Fruit fly (Drosophila melanogaster) whole organism, embryonic: ENCODE data around the gene CG12702.

Experiments
- Asciz ChIP-seq: fragments of 200-800 bp; sonication (Bioruptor generic); optimal IDR thresholded peaks from 2 replicates; lab custom pipeline; 2017; ENCODE audit warnings: missing biosample characterization, mild to moderate bottlenecking, missing genetic modification characterization, missing genetic modification reagents
- Atf6 ChIP-seq: fragments of 200-800 bp; sonication (Bioruptor generic); IDR thresholded peaks from 2 replicates; pipeline ENCODE4 v1.3.6; 2022; ENCODE audit warnings: missing biosample characterization, missing genetic modification characterization
- CG11504 ChIP-seq: fragments of 200-800 bp; sonication (Bioruptor generic); optimal IDR thresholded peaks from 3 replicates; lab custom pipeline; 2019; ENCODE audit warnings: missing biosample characterization, mild to moderate bottlenecking, missing genetic modification characterization, moderate library complexity
- CG1233 ChIP-seq: fragments of 200-800 bp; sonication (Bioruptor generic); optimal IDR thresholded peaks from 4 replicates; lab custom pipeline; 2018; ENCODE audit warnings: missing biosample characterization, mild to moderate bottlenecking, missing genetic modification characterization
- CG14667 ChIP-seq: fragments of 200-800 bp; sonication (Bioruptor generic); IDR thresholded peaks from 2 replicates; pipeline ENCODE4 v1.3.6; 2022; ENCODE audit warnings: missing biosample characterization, missing genetic modification characterization
- CG14965 ChIP-seq: fragments of 200-800 bp; sonication (Bioruptor generic); optimal IDR thresholded peaks from 2 replicates; lab custom pipeline; 2016; ENCODE audit warnings: missing biosample characterization, missing genetic modification characterization, borderline replicate concordance
- CG15269 ChIP-seq: fragments of 200-800 bp; sonication (Bioruptor generic); optimal IDR thresholded peaks from 2 replicates; lab custom pipeline; 2018; ENCODE audit warnings: missing biosample characterization, mild to moderate bottlenecking, missing genetic modification characterization, moderate library complexity
- CG1529 ChIP-seq: fragments of 200-800 bp; sonication (Bioruptor generic); optimal IDR thresholded peaks from 3 replicates; lab custom pipeline; 2018; ENCODE audit warnings: missing biosample characterization, missing genetic modification characterization
- CG1603 ChIP-seq: fragments of 200-800 bp; sonication (Bioruptor generic); optimal IDR thresholded peaks from 2 replicates; lab custom pipeline; 2019; ENCODE audit warnings: missing biosample characterization, mild to moderate bottlenecking, missing genetic modification characterization, moderate library complexity
- CG17359 ChIP-seq: fragments of 200-800 bp; sonication (Bioruptor generic); optimal IDR thresholded peaks from 3 replicates; lab custom pipeline; 2018; ENCODE audit warnings: missing biosample characterization, mild to moderate bottlenecking, missing genetic modification characterization, moderate library complexity
- CG17361 ChIP-seq: fragments of 200-800 bp; sonication (Bioruptor generic); IDR thresholded peaks from 3 replicates; pipeline ENCODE4 v1.3.6; 2022; ENCODE audit warnings: missing biosample characterization, missing genetic modification characterization
- CG17385 ChIP-seq: fragments of 200-800 bp; sonication (Bioruptor generic); optimal IDR thresholded peaks from 3 replicates; lab custom pipeline; 2018; ENCODE audit warnings: missing biosample characterization, mild to moderate bottlenecking, missing genetic modification characterization
- CG17612 ChIP-seq: fragments of 200-800 bp; sonication (Bioruptor generic); IDR thresholded peaks from 2 replicates; pipeline ENCODE4 v1.3.6; 2022; ENCODE audit warnings: missing biosample characterization, missing genetic modification characterization
- CG2120 ChIP-seq: fragments of 200-800 bp; sonication (Bioruptor generic); optimal IDR thresholded peaks from 3 replicates; lab custom pipeline; 2016; ENCODE audit warnings: missing biosample characterization, missing genetic modification characterization
- CG31388 ChIP-seq: fragments of 200-800 bp; sonication (Bioruptor generic); optimal IDR thresholded peaks from 2 replicates; lab custom pipeline; 2016; ENCODE audit warnings: missing biosample characterization, missing genetic modification characterization
- CG33557 ChIP-seq: fragments of 200-800 bp; sonication (Bioruptor generic); optimal IDR thresholded peaks from 2 replicates; lab custom pipeline; 2019; ENCODE audit warnings: missing biosample characterization, mild to moderate bottlenecking, missing genetic modification characterization, moderate library complexity
- CG4282 ChIP-seq: fragments of 200-800 bp; sonication (Bioruptor generic); optimal IDR thresholded peaks from 2 replicates; lab custom pipeline; 2016; ENCODE audit warnings: missing biosample characterization, missing genetic modification characterization
- CG4617 ChIP-seq: fragments of 200-800 bp; sonication (Bioruptor generic); optimal IDR thresholded peaks from 3 replicates; lab custom pipeline; 2016; ENCODE audit warnings: missing biosample characterization, missing genetic modification characterization, borderline replicate concordance
- CG6175 ChIP-seq: fragments of 200-800 bp; sonication (Bioruptor generic); IDR thresholded peaks from 3 replicates; pipeline ENCODE4 v1.3.6; 2022; ENCODE audit warnings: missing biosample characterization, missing genetic modification characterization
- CG7786 ChIP-seq: fragments of 200-800 bp; sonication (Bioruptor generic); optimal IDR thresholded peaks from 2 replicates; lab custom pipeline; 2016; ENCODE audit warnings: missing biosample characterization, missing genetic modification characterization
- CTCF ChIP-seq: fragments of 200-800 bp; sonication (Bioruptor generic); optimal IDR thresholded peaks from 2 replicates; lab custom pipeline; 2017; ENCODE audit warnings: missing biosample characterization, mild to moderate bottlenecking, missing genetic modification characterization, moderate library complexity
- CoRest ChIP-seq: fragments of 200-800 bp; sonication (Bioruptor generic); optimal IDR thresholded peaks from 3 replicates; lab custom pipeline; 2018; ENCODE audit warnings: missing biosample characterization, mild to moderate bottlenecking, missing genetic modification characterization, moderate library complexity
- D19A ChIP-seq: fragments of 200-800 bp; optimal IDR thresholded peaks from 3 replicates; lab custom pipeline; 2019; ENCODE audit warnings: missing biosample characterization, mild to moderate bottlenecking, missing genetic modification characterization, moderate library complexity
- Dbx ChIP-seq: fragments of 200-800 bp; sonication (Bioruptor generic); IDR thresholded peaks from 3 replicates; pipeline ENCODE4 v1.3.6; 2022; ENCODE audit warnings: missing biosample characterization, missing genetic modification characterization
- H2.0 ChIP-seq: fragments of 200-800 bp; sonication (Bioruptor generic); IDR thresholded peaks from 2 replicates; pipeline ENCODE4 v1.3.6; 2022; ENCODE audit warnings: missing biosample characterization, missing genetic modification characterization
- Hr51 ChIP-seq, 2 experiments: fragments of 200-800 bp; sonication (Bioruptor generic); optimal IDR thresholded peaks; 2 replicates in 1 of 2; 3 replicates in 1 of 2; lab custom pipeline; 2016 to 2018; ENCODE audit warnings: missing biosample characterization in 2 of 2, missing genetic modification characterization in 2 of 2, mild to moderate bottlenecking in 1 of 2, moderate library complexity in 1 of 2
- Myb ChIP-seq: fragments of 200-800 bp; sonication (Bioruptor generic); optimal IDR thresholded peaks from 2 replicates; lab custom pipeline; 2016; ENCODE audit warnings: missing biosample characterization, missing genetic modification characterization
- NFAT ChIP-seq: fragments of 200-800 bp; sonication (Bioruptor generic); IDR thresholded peaks from 2 replicates; pipeline ENCODE4 v1.3.6; 2022; ENCODE audit warnings: missing biosample characterization, missing genetic modification characterization
- Neu2 ChIP-seq: fragments of 200-800 bp; sonication (Bioruptor generic); optimal IDR thresholded peaks from 3 replicates; lab custom pipeline; 2016; ENCODE audit warnings: missing biosample characterization, missing genetic modification characterization, borderline replicate concordance
- Nf-YC ChIP-seq: fragments of 200-800 bp; optimal IDR thresholded peaks from 3 replicates; lab custom pipeline; 2019; ENCODE audit warnings: missing biosample characterization, mild to moderate bottlenecking, missing genetic modification characterization, moderate library complexity
- Sin3A ChIP-seq: fragments of >200 bp; optimal IDR thresholded peaks from 2 replicates; lab custom pipeline; 2018
- Sox102F ChIP-seq: fragments of 200-800 bp; sonication (Bioruptor generic); optimal IDR thresholded peaks from 2 replicates; lab custom pipeline; 2018; ENCODE audit warnings: missing biosample characterization, mild to moderate bottlenecking, missing genetic modification characterization, moderate library complexity
- Spps ChIP-seq: fragments of 200-800 bp; sonication (Bioruptor generic); optimal IDR thresholded peaks from 2 replicates; lab custom pipeline; 2018; ENCODE audit warnings: missing biosample characterization, mild to moderate bottlenecking, missing genetic modification characterization
- Trl ChIP-seq, 3 experiments: fragments of >200 bp in 2 of 3; fragments of 200-800 bp in 1 of 3; sonication (Bioruptor generic) in 1 of 3; optimal IDR thresholded peaks; 2 replicates in 1 of 3; 3 replicates in 2 of 3; lab custom pipeline; 2016 to 2017; ENCODE audit warnings: missing biosample characterization in 1 of 3, missing genetic modification characterization in 1 of 3
- amos ChIP-seq: fragments of 200-800 bp; sonication (Bioruptor generic); IDR thresholded peaks from 2 replicates; pipeline ENCODE4 v1.3.6; 2022; ENCODE audit warnings: missing biosample characterization, missing genetic modification characterization; ENCODE audit not compliant: partially characterized antibody
- dimm ChIP-seq: fragments of 200-800 bp; sonication (Bioruptor generic); IDR thresholded peaks from 2 replicates; pipeline ENCODE4 v1.3.6; 2022; ENCODE audit warnings: missing biosample characterization, missing genetic modification characterization
- fru ChIP-seq: fragments of >200 bp; optimal IDR thresholded peaks from 2 replicates; lab custom pipeline; 2017
- gro ChIP-seq: fragments of 200-800 bp; sonication (Bioruptor generic); optimal IDR thresholded peaks from 2 replicates; lab custom pipeline; 2016; ENCODE audit warnings: missing biosample characterization, missing genetic modification characterization
- hth ChIP-seq: fragments of >200 bp; optimal IDR thresholded peaks from 2 replicates; lab custom pipeline; 2017; ENCODE audit warnings: inconsistent platforms
- kni ChIP-seq: fragments of 200-800 bp; sonication (Bioruptor generic); optimal IDR thresholded peaks from 3 replicates; lab custom pipeline; 2017; ENCODE audit warnings: mild to moderate bottlenecking, missing biosample characterization, missing genetic modification reagents, missing genetic modification characterization
- org-1 ChIP-seq: fragments of 200-800 bp; sonication (Bioruptor generic); optimal IDR thresholded peaks from 2 replicates; lab custom pipeline; 2017; ENCODE audit warnings: missing biosample characterization, missing genetic modification characterization
- otp ChIP-seq: fragments of 200-800 bp; sonication (Bioruptor generic); IDR thresholded peaks from 3 replicates; pipeline ENCODE4, ENCODE4 v1.3.6; 2022; ENCODE audit warnings: missing biosample characterization, missing genetic modification characterization
- salm ChIP-seq: fragments of 200-800 bp; sonication (Bioruptor generic); optimal IDR thresholded peaks from 2 replicates; lab custom pipeline; 2018; ENCODE audit warnings: missing biosample characterization, mild to moderate bottlenecking, missing genetic modification characterization
- sens-2 ChIP-seq: fragments of 200-800 bp; sonication (Bioruptor generic); IDR thresholded peaks from 2 replicates; pipeline ENCODE4 v1.3.6; 2022; ENCODE audit warnings: missing biosample characterization, missing genetic modification characterization
- slbo ChIP-seq: fragments of 200-800 bp; sonication (Bioruptor generic); IDR thresholded peaks from 2 replicates; pipeline ENCODE4 v1.3.6; 2022; ENCODE audit warnings: missing biosample characterization, missing genetic modification characterization
- sqz ChIP-seq: fragments of 200-800 bp; sonication (Bioruptor generic); optimal IDR thresholded peaks from 3 replicates; lab custom pipeline; 2018; ENCODE audit warnings: missing biosample characterization, mild to moderate bottlenecking, missing genetic modification characterization
- tap ChIP-seq: fragments of 200-800 bp; optimal IDR thresholded peaks from 3 replicates; lab custom pipeline; 2019; ENCODE audit warnings: missing biosample characterization, mild to moderate bottlenecking, missing genetic modification characterization, moderate library complexity
- vnd ChIP-seq: fragments of 200-800 bp; sonication (Bioruptor generic); IDR thresholded peaks from 3 replicates; pipeline ENCODE4 v1.3.6; 2022; ENCODE audit warnings: missing biosample characterization, missing genetic modification characterization; ENCODE audit not compliant: partially characterized antibody

CG12702 gene

DNA sequence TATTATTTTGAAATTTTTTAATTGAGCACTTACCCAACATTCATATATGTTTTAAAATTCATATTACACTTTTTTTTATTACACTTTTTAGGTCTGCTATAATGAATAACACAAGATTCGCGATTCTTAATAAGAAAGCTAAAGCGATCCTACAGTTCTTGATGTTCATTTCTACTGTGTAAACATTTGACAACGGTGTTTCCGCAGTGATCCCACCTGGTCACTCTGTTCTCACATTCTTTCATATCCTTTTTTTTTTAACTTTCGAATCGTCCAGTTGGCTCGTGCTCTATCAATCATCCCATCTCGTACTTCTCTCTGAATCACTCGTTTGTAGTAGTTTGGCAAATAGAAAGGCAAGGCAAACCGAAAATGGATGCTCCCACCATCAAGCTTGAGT, 47.8 kb upstream of the CG12702 start, which contains the start of gene SkpD:
Gene SkpD, plus strand, starts transcription at position 301 of the 400 bp plus-strand sequence.
- TF ChIP-seq kni (GFP tag; lab: Kevin White, UChicago) (no peak), gro (GFP tag; lab: Kevin White, UChicago) (no peak), CG17359 (tag; lab: Kevin White, UChicago) (no peak), NFAT (GFP tag; lab: Robert Waterston, UW) (no peak)
- TF ChIP-seq, all 482 proteins: peak for 0

- peak; percentile 79 for TF ChIP-seq CTCF (GFP tag; lab: Kevin White, UChicago)
- TF ChIP-seq CG6175 (GFP tag; lab: Robert Waterston, UW) = no peak
- TF ChIP-seq, all 482 proteins: peak for 1
Measured at dm6 chrX:19811057-19811456, 46.4 kb upstream of the CG12702 start.

dm6 chrX:19806137-19806536, 41.5 kb upstream of the CG12702 start:
- TF ChIP-seq CG7786 (GFP tag; lab: Kevin White, UChicago) = no peak
- no peak for TF ChIP-seq amos (GFP tag; lab: Robert Waterston, UW)
- TF ChIP-seq CG17385 (GFP tag; lab: Kevin White, UChicago) = peak; percentile 1
- no peak for TF ChIP-seq Dbx (GFP tag; lab: Robert Waterston, UW)
- TF ChIP-seq CG1529 (GFP tag; lab: Kevin White, UChicago) = no peak
- TF ChIP-seq Hr51 (GFP tag; optimal IDR thresholded peaks at IDR 0.05; lab: Kevin White, UChicago) = peak in 1 of 2 experiments; percentile 26
- no peak for TF ChIP-seq vnd (GFP tag; lab: Robert Waterston, UW)
- no peak for TF ChIP-seq hth
- no peak for TF ChIP-seq CG15269 (tag; lab: Kevin White, UChicago)
- no peak for TF ChIP-seq Neu2
- TF ChIP-seq NFAT (GFP tag; lab: Robert Waterston, UW) = no peak
- no peak for TF ChIP-seq org-1
- no peak for TF ChIP-seq Asciz (GFP tag; lab: Kevin White, UChicago)
- no peak for TF ChIP-seq CG33557 (GFP tag; lab: Kevin White, UChicago)
- no peak for TF ChIP-seq Sin3A
- TF ChIP-seq H2.0 (GFP tag; lab: Robert Waterston, UW) = no peak
- no peak for TF ChIP-seq CG17361
- no peak for TF ChIP-seq CG4617 (GFP tag; lab: Kevin White, UChicago)
- TF ChIP-seq Myb (GFP tag; lab: Kevin White, UChicago) = no peak
- no peak for TF ChIP-seq CG1603 (tag; lab: Kevin White, UChicago)
- TF ChIP-seq fru (lab: Kevin White, UChicago) = no peak
- no peak for TF ChIP-seq CoRest (tag; lab: Kevin White, UChicago)
- TF ChIP-seq CG17612 (GFP tag; lab: Robert Waterston, UW) = no peak
- no peak for TF ChIP-seq Atf6 (GFP tag; lab: Robert Waterston, UW)
- no peak for TF ChIP-seq Trl (optimal IDR thresholded peaks at IDR 0.05; lab: Kevin White, UChicago)
- no peak for TF ChIP-seq Trl (GFP tag; optimal IDR thresholded peaks at IDR 0.05; lab: Kevin White, UChicago)
- TF ChIP-seq slbo (GFP tag; lab: Robert Waterston, UW) = no peak
- no peak for TF ChIP-seq sqz (GFP tag; lab: Kevin White, UChicago)
- no peak for TF ChIP-seq Spps (tag; lab: Kevin White, UChicago)
- no peak for TF ChIP-seq Nf-YC (tag; lab: Kevin White, UChicago)
- TF ChIP-seq CG1233 (GFP tag; lab: Kevin White, UChicago) = no peak
- peak; percentile 77 for TF ChIP-seq D19A (tag; lab: Kevin White, UChicago)
- TF ChIP-seq salm (tag; lab: Kevin White, UChicago) = no peak
- TF ChIP-seq CG14667 (GFP tag; lab: Robert Waterston, UW) = no peak
- TF ChIP-seq CG14965 (GFP tag; lab: Kevin White, UChicago) = no peak
- peak; percentile 49 for TF ChIP-seq CG11504 (tag; lab: Kevin White, UChicago)
- peak; percentile 5 for TF ChIP-seq Sox102F (GFP tag; lab: Kevin White, UChicago)
- TF ChIP-seq dimm = no peak
- TF ChIP-seq sens-2 (GFP tag; lab: Robert Waterston, UW) = no peak
- TF ChIP-seq CG2120 (GFP tag; lab: Kevin White, UChicago) = no peak
- no peak for TF ChIP-seq tap (tag; lab: Kevin White, UChicago)
- no peak for TF ChIP-seq CG6175 (GFP tag; lab: Robert Waterston, UW)
- TF ChIP-seq otp (GFP tag; lab: Robert Waterston, UW) = no peak
- TF ChIP-seq CG4282 (GFP tag; lab: Kevin White, UChicago) = no peak
- no peak for TF ChIP-seq CG31388
